Worm (Caenorhabditis elegans) whole organism, young adult: ENCODE results near the gene T05C1.2.

Source experiments
- B0019.2 ChIP-seq: fragments of 200-800 bp; sonication (Bioruptor generic); conservative IDR thresholded peaks from 2 replicates; pipeline ENCODE4 v1.3.6; 2022; ENCODE audit warnings: missing genetic modification reagents, missing genetic modification characterization, missing compliant biosample characterization
- B0261.1 ChIP-seq: sonication (generic microtip); optimal IDR thresholded peaks from 2 replicates; lab custom pipeline; 2016; ENCODE audit warnings: mild to moderate bottlenecking, missing genetic modification characterization, moderate library complexity, missing compliant biosample characterization
- C17E4.6 ChIP-seq: fragments of 200-800 bp; sonication (Bioruptor generic); IDR thresholded peaks from 2 replicates; pipeline ENCODE4 v1.3.6; 2022; ENCODE audit warnings: missing genetic modification reagents, missing genetic modification characterization, missing compliant biosample characterization
- F39B2.1 ChIP-seq: fragments of 200-800 bp; sonication (Bioruptor generic); IDR thresholded peaks from 2 replicates; pipeline ENCODE4 v1.3.6; 2022; ENCODE audit warnings: missing genetic modification reagents, missing genetic modification characterization, missing compliant biosample characterization
- F57A8.1 ChIP-seq: fragments of 200-800 bp; sonication (Bioruptor generic); optimal IDR thresholded peaks from 2 replicates; lab custom pipeline; 2018; ENCODE audit warnings: mild to moderate bottlenecking, missing genetic modification characterization, moderate library complexity, missing compliant biosample characterization
- K11D2.4 ChIP-seq: fragments of 200-800 bp; sonication (Bioruptor generic); IDR thresholded peaks from 2 replicates; pipeline ENCODE4 v1.3.6; 2022; ENCODE audit warnings: missing genetic modification reagents, missing genetic modification characterization, missing compliant biosample characterization
- K12H6.12 ChIP-seq: fragments of 200-800 bp; sonication (Bioruptor generic); optimal IDR thresholded peaks from 2 replicates; lab custom pipeline; 2018; ENCODE audit warnings: mild to moderate bottlenecking, missing genetic modification characterization, missing compliant biosample characterization
- Y53G8AR.9 ChIP-seq: fragments of 200-800 bp; sonication (Bioruptor generic); conservative IDR thresholded peaks from 2 replicates; pipeline ENCODE4 v1.3.6; 2022; ENCODE audit warnings: missing genetic modification reagents, missing genetic modification characterization, missing compliant biosample characterization
- Y79H2A.3 ChIP-seq: fragments of 200-800 bp; sonication (Bioruptor generic); conservative IDR thresholded peaks from 2 replicates; pipeline ENCODE4 v1.3.6; 2022; ENCODE audit warnings: missing genetic modification reagents, missing genetic modification characterization, missing compliant biosample characterization
- ZK185.1 ChIP-seq: sonication (generic microtip); optimal IDR thresholded peaks from 2 replicates; lab custom pipeline; 2016; ENCODE audit warnings: mild to moderate bottlenecking, missing genetic modification characterization, missing compliant biosample characterization; ENCODE audit not compliant: poor library complexity, severe bottlenecking
- aptf-3 ChIP-seq: fragments of 200-800 bp; sonication (Bioruptor generic); IDR thresholded peaks from 2 replicates; pipeline ENCODE4 v1.3.6; 2022; ENCODE audit warnings: missing genetic modification characterization, missing compliant biosample characterization
- atf-7 ChIP-seq: sonication (generic microtip); optimal IDR thresholded peaks from 2 replicates; lab custom pipeline; 2017; ENCODE audit warnings: mild to moderate bottlenecking, missing genetic modification characterization, missing compliant biosample characterization
- athp-1 ChIP-seq: sonication (generic microtip); optimal IDR thresholded peaks from 2 replicates; lab custom pipeline; 2017; ENCODE audit warnings: mild to moderate bottlenecking, missing genetic modification characterization, missing compliant biosample characterization
- ceh-27 ChIP-seq: fragments of 200-800 bp; sonication (Bioruptor generic); optimal IDR thresholded peaks from 2 replicates; lab custom pipeline; 2018; ENCODE audit warnings: mild to moderate bottlenecking, missing genetic modification characterization, moderate library complexity, missing compliant biosample characterization
- die-1 ChIP-seq: sonication (generic microtip); optimal IDR thresholded peaks from 2 replicates; lab custom pipeline; 2016; ENCODE audit warnings: missing genotype, mild to moderate bottlenecking, missing genetic modification characterization, missing compliant biosample characterization
- dpff-1 ChIP-seq: sonication (generic microtip); optimal IDR thresholded peaks from 2 replicates; lab custom pipeline; 2017; ENCODE audit warnings: mild to moderate bottlenecking, missing genetic modification characterization, missing compliant biosample characterization
- egl-18 ChIP-seq: fragments of 200-800 bp; sonication (Bioruptor generic); IDR thresholded peaks from 2 replicates; pipeline ENCODE4 v1.3.6; 2022; ENCODE audit warnings: missing genetic modification reagents, missing genetic modification characterization, missing compliant biosample characterization
- egl-44 ChIP-seq: fragments of 200-800 bp; sonication (Bioruptor generic); IDR thresholded peaks from 2 replicates; pipeline ENCODE4 v1.3.6; 2022; ENCODE audit warnings: missing genetic modification reagents, missing genetic modification characterization, missing compliant biosample characterization
- hlh-12 ChIP-seq: sonication (generic microtip); optimal IDR thresholded peaks from 2 replicates; lab custom pipeline; 2016; ENCODE audit warnings: missing genetic modification characterization, missing compliant biosample characterization
- lag-1 ChIP-seq: fragments of 200-800 bp; sonication (Bioruptor generic); IDR thresholded peaks from 2 replicates; pipeline ENCODE4 v1.3.6; 2022; ENCODE audit warnings: missing genetic modification reagents, missing genetic modification characterization, missing compliant biosample characterization
- lin-40 ChIP-seq: sonication (generic microtip); optimal IDR thresholded peaks from 2 replicates; lab custom pipeline; 2016; ENCODE audit warnings: missing genetic modification characterization, mild to moderate bottlenecking, missing compliant biosample characterization, missing genotype, missing genetic modification reagents
- lin-54 ChIP-seq: fragments of 200-800 bp; sonication (Bioruptor generic); optimal IDR thresholded peaks from 2 replicates; lab custom pipeline; 2018; ENCODE audit warnings: mild to moderate bottlenecking, missing genetic modification characterization, missing compliant biosample characterization
- lsy-27 ChIP-seq: sonication (generic microtip); optimal IDR thresholded peaks from 2 replicates; lab custom pipeline; 2017; ENCODE audit warnings: missing genetic modification characterization, mild to moderate bottlenecking, missing compliant biosample characterization, antibody characterized with exemption, missing genotype, borderline replicate concordance; ENCODE audit not compliant: insufficient read depth
- mel-28 ChIP-seq: sonication (generic microtip); optimal IDR thresholded peaks from 2 replicates; lab custom pipeline; 2016; ENCODE audit warnings: borderline replicate concordance, mild to moderate bottlenecking, missing genetic modification characterization, missing compliant biosample characterization
- mxl-1 ChIP-seq: sonication (generic microtip); optimal IDR thresholded peaks from 2 replicates; lab custom pipeline; 2016; ENCODE audit warnings: missing genetic modification characterization, missing compliant biosample characterization
- nfya-1 ChIP-seq: sonication (generic microtip); optimal IDR thresholded peaks from 2 replicates; lab custom pipeline; 2017; ENCODE audit warnings: antibody characterized with exemption, missing compliant biosample characterization, missing genetic modification characterization, borderline replicate concordance; ENCODE audit not compliant: insufficient read depth
- nfya-2 ChIP-seq: fragments of 200-800 bp; sonication (Bioruptor generic); IDR thresholded peaks from 2 replicates; pipeline ENCODE4 v1.3.6; 2022; ENCODE audit warnings: missing genetic modification reagents, missing genetic modification characterization, missing compliant biosample characterization
- nhr-80 ChIP-seq: sonication (generic microtip); optimal IDR thresholded peaks from 2 replicates; lab custom pipeline; 2016; ENCODE audit warnings: missing genetic modification characterization, missing compliant biosample characterization
- nhr-90 ChIP-seq: sonication (generic microtip); optimal IDR thresholded peaks from 2 replicates; lab custom pipeline; 2016; ENCODE audit warnings: missing genotype, mild to moderate bottlenecking, missing genetic modification characterization, missing compliant biosample characterization
- pbrm-1 ChIP-seq: fragments of 200-800 bp; sonication (Bioruptor generic); IDR thresholded peaks from 2 replicates; pipeline ENCODE4 v1.3.6; 2022; ENCODE audit warnings: missing genetic modification reagents, missing genetic modification characterization, missing compliant biosample characterization
- pha-4 ChIP-seq: fragments of 150-350 bp; sonication (generic microtip); optimal IDR thresholded peaks from 2 replicates; lab custom pipeline; 2014; ENCODE audit warnings: missing biosample characterization, missing genetic modification reagents, missing genetic modification characterization
- snpc-3.4 ChIP-seq: sonication (generic microtip); optimal IDR thresholded peaks from 2 replicates; lab custom pipeline; 2017; ENCODE audit warnings: missing genetic modification characterization, mild to moderate bottlenecking, missing compliant biosample characterization, antibody characterized with exemption, moderate library complexity, missing genotype, missing genetic modification reagents
- snpc-4 ChIP-seq, 5 experiments: fragments of 150-350 bp in 1 of 5; sonication (generic microtip) in 4 of 5; optimal IDR thresholded peaks; 2 replicates each; lab custom pipeline; 2014 to 2018; ENCODE audit warnings: missing genetic modification characterization in 5 of 5, missing biosample characterization in 3 of 5, antibody characterized with exemption in 2 of 5, mild to moderate bottlenecking in 2 of 5, missing compliant biosample characterization in 2 of 5, missing genotype in 2 of 5, moderate library complexity in 2 of 5, missing genetic modification reagents in 1 of 5
- sptf-2 ChIP-seq: fragments of 200-800 bp; sonication (Bioruptor generic); optimal IDR thresholded peaks from 2 replicates; lab custom pipeline; 2018; ENCODE audit warnings: mild to moderate bottlenecking, missing genetic modification characterization, missing compliant biosample characterization
- unc-62 ChIP-seq: fragments of 150-350 bp; optimal IDR thresholded peaks from 2 replicates; lab custom pipeline; 2014; ENCODE audit warnings: missing biosample characterization, missing genetic modification reagents, missing genetic modification characterization
- zfh-2 ChIP-seq: fragments of 200-800 bp; sonication (Bioruptor generic); conservative IDR thresholded peaks from 2 replicates; pipeline ENCODE4 v1.3.6; 2022; ENCODE audit warnings: missing genetic modification reagents, missing genetic modification characterization, missing compliant biosample characterization
- ztf-18 ChIP-seq: sonication (generic microtip); optimal IDR thresholded peaks from 2 replicates; lab custom pipeline; 2016; ENCODE audit warnings: missing genotype, mild to moderate bottlenecking, missing genetic modification characterization, missing compliant biosample characterization
- ztf-25 ChIP-seq: fragments of 200-800 bp; sonication (Bioruptor generic); IDR thresholded peaks from 2 replicates; pipeline ENCODE4 v1.3.6; 2022; ENCODE audit warnings: missing genetic modification reagents, missing genetic modification characterization, missing compliant biosample characterization
- ztf-28 ChIP-seq: fragments of 200-800 bp; sonication (Bioruptor generic); IDR thresholded peaks from 2 replicates; pipeline ENCODE4 v1.3.6; 2022; ENCODE audit warnings: missing genetic modification reagents, missing genetic modification characterization, missing compliant biosample characterization
- ztf-6 ChIP-seq: fragments of 200-800 bp; sonication (Bioruptor generic); IDR thresholded peaks from 2 replicates; pipeline ENCODE4 v1.3.6; 2022; ENCODE audit warnings: missing genetic modification reagents, missing genetic modification characterization, missing compliant biosample characterization

Gene T05C1.2

ce11 chrII:4453453-4453852 lies 28.5 kb downstream of the T05C1.2 start:
- TF ChIP-seq zfh-2 (GFP tag; lab: Robert Waterston, UW) = peak; percentile 20; the same call in 1 of the 2 replicates
- no peak for TF ChIP-seq lsy-27
- no peak for TF ChIP-seq pbrm-1 (GFP tag; lab: Robert Waterston, UW)
- no peak for TF ChIP-seq egl-44
- no peak for TF ChIP-seq K11D2.4 (GFP tag; lab: Robert Waterston, UW)
- TF ChIP-seq athp-1 (tag; lab: Kevin White, UChicago) = no peak
- no peak for TF ChIP-seq dpff-1 (tag; lab: Kevin White, UChicago)
- no peak for TF ChIP-seq ztf-6 (GFP tag; lab: Robert Waterston, UW)
- TF ChIP-seq nhr-80 = no peak
- TF ChIP-seq mel-28 (tag; lab: Kevin White, UChicago) = no peak
- peak; percentile 6 for TF ChIP-seq ceh-27 (GFP tag; lab: Kevin White, UChicago)
- TF ChIP-seq egl-18 = no peak
- no peak for TF ChIP-seq nfya-2 (GFP tag; lab: Robert Waterston, UW)
- TF ChIP-seq snpc-4 (GFP tag; optimal IDR thresholded peaks at IDR 0.05; lab: Kevin White, UChicago) = no peak
- TF ChIP-seq snpc-4 (tag; optimal IDR thresholded peaks at IDR 0.05; lab: Kevin White, UChicago) = no peak

ce11 chrII:4453051-4453450 lies 28.9 kb downstream of the T05C1.2 start, which contains the start of gene twk-2:
TSS of gene twk-2 (minus strand) at chrII:4453151.
- TF ChIP-seq ceh-27 (GFP tag; lab: Kevin White, UChicago) (no peak), nfya-1 (tag; lab: Kevin White, UChicago) (no peak), C17E4.6 (GFP tag; lab: Robert Waterston, UW) (no peak), mxl-1 (tag; lab: Kevin White, UChicago) (no peak), ztf-25 (GFP tag; lab: Robert Waterston, UW) (no peak), atf-7 (tag; lab: Kevin White, UChicago) (no peak), F57A8.1 (GFP tag; lab: Kevin White, UChicago) (no peak), ztf-28 (GFP tag; lab: Robert Waterston, UW) (no peak), K12H6.12 (tag; lab: Kevin White, UChicago) (no peak), die-1 (tag; lab: Kevin White, UChicago) (no peak), egl-44 (no peak), ztf-18 (tag; lab: Kevin White, UChicago) (no peak), B0019.2 (GFP tag; lab: Robert Waterston, UW) (no peak), lag-1 (no peak), Y79H2A.3 (no peak), ZK185.1 (no peak), sptf-2 (GFP tag; lab: Kevin White, UChicago) (no peak), pbrm-1 (GFP tag; lab: Robert Waterston, UW) (no peak)

- TF ChIP-seq hlh-12 (tag; lab: Kevin White, UChicago) (no peak), pbrm-1 (GFP tag; lab: Robert Waterston, UW) (no peak), aptf-3 (no peak), B0261.1 (no peak), lin-40 (no peak), pha-4 (no peak), lin-54 (GFP tag; lab: Kevin White, UChicago) (no peak), nhr-90 (tag; lab: Kevin White, UChicago) (no peak), ztf-25 (GFP tag; lab: Robert Waterston, UW) (no peak), F39B2.1 (no peak), unc-62 (GFP tag; lab: Kevin White, UChicago) (no peak), Y53G8AR.9 (no peak), snpc-3.4 (tag; lab: Kevin White, UChicago) (no peak), ztf-28 (GFP tag; lab: Robert Waterston, UW) (no peak)
Measured at ce11 chrII:4444811-4445210, 37.1 kb downstream of the T05C1.2 start.
